Fruit fly (Drosophila melanogaster) ovary, adult (tissue): Measurements from ENCODE around the gene CG31668.

Experiments
- CG17801 ChIP-seq: fragments of 200-800 bp; optimal IDR thresholded peaks from 2 replicates; lab custom pipeline; 2019; ENCODE audit warnings: missing biosample characterization, mild to moderate bottlenecking, missing genetic modification characterization, moderate library complexity; ENCODE audit not compliant: partially characterized antibody

Gene CG31668

dm6 chr2L:2184129-2184528, 21.8 kb downstream of the CG31668 start:
- no peak for TF ChIP-seq CG17801 (GFP tag; lab: Kevin White, UChicago)

dm6 chr2L:2182735-2183340, 23.1 kb downstream of the CG31668 start:
- TF ChIP-seq CG17801 (GFP tag; lab: Kevin White, UChicago) = no peak

DNA sequence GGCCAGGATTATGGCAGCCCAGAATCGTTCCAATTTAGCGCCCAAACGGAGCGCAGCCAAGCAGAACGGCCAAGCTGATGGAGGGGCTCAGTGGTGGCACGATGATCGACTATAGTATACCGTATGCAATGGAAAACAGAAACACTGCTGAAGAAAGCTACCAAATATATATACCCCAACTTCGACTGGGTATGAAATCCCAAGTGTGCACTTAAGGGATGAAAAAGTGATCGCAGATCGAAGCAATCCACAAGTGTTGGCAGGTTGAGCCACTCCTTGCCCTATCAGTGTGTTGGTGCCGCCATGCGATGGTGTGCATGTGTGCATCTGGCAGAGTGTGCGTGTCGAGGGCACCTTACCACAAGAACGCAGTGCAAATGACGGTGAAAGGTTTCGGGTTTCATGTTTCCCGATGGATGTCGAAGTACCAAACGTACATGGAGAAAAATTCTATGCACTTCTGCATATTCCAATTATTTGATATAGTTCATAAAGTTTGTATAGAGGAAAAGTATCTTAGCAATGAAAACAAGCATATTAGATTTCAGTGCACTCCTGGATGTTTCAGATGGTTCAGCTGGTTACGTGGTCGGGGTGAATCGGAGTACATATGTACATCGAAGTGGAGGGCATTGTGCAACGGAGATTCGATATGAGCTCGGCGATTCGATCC, 23.9 kb downstream of the CG31668 start:
- TF ChIP-seq CG17801 (GFP tag; lab: Kevin White, UChicago) = no peak

DNA sequence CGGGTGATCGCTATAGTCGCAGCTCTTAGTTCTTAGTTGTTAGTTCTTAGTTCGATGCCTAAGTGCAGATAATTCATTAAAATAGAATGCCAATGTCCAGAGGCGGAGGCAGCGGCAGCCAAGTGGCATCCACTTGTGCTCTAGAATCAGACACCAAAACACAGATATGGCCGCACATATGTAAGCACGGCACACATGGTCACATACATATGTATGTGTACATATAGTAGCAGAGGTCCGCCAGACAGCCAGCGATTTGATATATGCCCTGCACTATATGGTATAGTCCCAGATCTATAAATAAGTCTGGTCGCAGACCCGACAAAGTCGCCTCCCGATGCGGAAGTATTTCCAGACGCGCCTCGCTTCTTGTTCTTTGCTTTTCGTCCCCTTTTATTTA, 25.3 kb downstream of the CG31668 start:
- TF ChIP-seq CG17801 (GFP tag; lab: Kevin White, UChicago) = no peak

dm6 chr2L:2180120-2180539, 25.8 kb downstream of the CG31668 start:
- no peak for TF ChIP-seq CG17801 (GFP tag; lab: Kevin White, UChicago)

- no peak for TF ChIP-seq CG17801 (GFP tag; lab: Kevin White, UChicago)
Observed at dm6 chr2L:2179366-2179765, 26.6 kb downstream of the CG31668 start.

dm6 chr2L:2178810-2179143, 27.2 kb downstream of the CG31668 start:
- no peak for TF ChIP-seq CG17801 (GFP tag; lab: Kevin White, UChicago)

DNA sequence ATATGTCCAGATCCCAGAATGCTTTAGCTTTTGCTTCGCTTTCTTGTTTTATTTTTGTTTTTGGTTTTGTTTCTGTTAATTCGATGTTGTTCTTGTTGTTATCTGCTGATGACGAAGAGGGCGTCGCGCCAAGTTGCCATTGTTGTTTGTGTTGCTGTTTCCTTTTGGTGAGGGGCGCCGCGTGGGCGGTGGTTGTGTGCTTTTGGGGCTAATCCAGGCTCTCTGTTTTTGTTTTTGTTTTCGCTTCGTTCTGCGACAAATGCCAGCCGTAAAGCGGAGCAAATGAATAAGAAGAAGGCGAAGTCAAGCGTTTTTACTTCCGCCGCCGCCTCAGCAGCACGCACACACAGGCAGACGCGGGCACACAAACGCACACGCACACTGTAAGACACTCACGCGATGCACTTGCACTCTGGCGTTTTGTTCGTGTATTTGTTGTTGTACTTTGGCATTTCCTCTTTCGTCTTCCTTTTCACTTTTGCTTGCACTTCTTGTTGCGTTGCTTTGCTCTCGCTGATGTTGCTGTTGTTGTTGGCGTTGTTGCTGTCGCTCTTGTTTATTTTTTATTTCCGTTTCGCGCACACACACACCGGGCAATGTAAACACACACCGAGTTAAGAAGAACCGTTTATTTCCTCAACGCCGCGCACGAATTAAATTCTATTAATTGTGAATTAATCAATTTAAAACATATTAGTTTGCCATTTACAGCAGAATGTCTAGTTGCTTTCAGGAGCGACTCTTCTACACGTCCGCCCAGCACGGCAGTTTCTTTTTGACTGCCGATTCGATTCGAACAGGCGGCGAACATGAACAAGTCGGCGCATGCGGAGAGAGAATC, 27.8 kb downstream of the CG31668 start, which contains the start of gene aop:
aop (minus strand) TSS at position 786 of the 841 bp plus-strand sequence.
- peak; percentile 55 for TF ChIP-seq CG17801 (GFP tag; lab: Kevin White, UChicago)

DNA sequence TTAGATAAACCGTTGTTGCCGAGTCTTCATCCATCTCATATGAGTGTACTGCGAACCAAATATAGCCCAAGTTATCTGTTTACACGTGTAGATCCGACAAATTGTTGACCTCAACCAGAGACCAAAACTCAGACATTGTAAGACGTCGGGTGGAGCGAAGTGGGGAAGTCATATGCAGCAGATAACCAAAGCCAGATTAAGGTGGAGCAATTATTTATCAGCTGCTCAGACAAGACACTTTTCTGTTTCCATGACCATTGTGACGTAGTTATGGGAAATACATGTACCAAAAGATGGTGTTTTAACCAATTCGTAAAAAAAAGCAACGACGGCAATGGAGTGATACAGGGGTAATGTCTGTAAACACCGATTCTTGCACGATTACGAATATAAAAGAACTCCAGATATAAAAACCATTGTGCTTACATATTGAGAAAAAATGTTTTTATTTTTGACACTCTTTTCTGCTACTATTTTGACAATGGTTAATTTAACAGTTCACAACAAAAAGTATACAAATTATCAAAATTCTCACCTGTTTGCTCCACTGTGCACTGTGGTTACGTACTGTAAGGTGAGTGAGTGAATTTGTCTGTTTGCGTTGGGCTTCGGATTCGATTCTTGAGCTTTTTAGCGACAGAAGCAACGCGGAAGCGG, 28.5 kb downstream of the CG31668 start:
- no peak for TF ChIP-seq CG17801 (GFP tag; lab: Kevin White, UChicago)

DNA sequence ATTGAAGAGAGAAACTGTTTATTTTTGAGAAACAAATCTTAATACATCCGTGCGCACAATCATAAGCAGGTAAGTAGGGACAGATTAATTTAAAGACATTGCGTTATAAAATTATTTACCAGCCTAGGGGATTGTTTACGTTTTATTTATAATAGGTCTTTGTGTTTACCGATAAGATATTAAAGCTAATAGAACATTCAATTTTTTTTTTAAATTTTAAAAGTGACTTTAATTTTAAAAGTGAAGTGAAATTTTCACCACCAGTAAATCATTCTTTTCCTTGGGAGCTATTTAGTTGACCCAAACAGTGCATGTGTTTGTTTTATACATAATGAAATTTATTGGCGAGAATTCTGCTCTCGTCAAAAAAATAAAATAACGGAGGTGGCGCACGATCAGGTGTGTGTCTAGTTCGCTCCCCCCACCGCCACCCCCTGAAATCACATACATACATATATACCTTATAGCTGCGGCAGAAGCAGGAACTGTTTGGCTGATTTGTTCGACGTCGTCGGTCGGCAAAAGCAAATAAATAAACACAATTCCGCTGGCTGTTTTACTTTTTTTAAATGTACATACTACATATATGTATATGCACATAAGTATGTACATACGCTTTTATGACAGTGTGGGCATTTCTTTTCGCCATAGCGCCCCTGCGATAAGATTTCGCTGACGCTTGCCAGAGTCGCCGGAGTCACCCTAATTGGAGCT, 29.9 kb downstream of the CG31668 start:
- peak; percentile 45 for TF ChIP-seq CG17801 (GFP tag; lab: Kevin White, UChicago)

DNA sequence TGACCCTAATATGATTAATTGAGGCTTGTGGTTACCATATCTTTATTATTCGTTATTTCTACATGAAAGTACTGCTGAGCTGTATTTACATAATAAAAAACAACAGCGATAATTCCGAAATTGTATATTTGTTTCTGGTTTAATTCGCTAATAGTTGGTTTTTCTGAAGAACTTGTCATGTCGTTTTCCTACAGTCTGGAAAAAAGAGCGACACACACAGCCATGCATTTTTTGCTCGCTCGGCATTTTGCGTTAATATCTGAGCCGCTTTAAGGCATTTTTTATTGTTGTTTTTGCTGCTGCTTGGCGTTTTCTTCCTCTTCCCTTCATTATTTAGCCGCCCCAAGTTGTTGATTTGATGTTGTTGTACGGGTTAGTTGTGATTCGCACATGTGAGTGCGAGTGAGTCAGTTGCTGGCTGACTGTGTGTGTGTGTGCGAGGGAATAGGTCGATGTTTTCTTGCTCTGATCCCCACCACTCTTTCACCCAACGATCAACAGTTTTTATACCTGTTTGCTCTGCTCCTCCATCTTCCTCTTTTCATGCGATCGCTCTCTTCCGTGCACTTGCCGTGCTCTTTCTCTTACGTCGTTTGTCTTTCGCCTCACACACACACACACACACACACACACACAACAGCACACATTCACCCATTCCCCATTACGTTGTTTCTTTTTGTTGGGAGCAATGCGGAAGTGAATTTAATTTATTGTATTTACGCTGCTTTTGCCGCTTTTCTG, 30.7 kb downstream of the CG31668 start:
- peak; percentile 36 for TF ChIP-seq CG17801 (GFP tag; lab: Kevin White, UChicago)

dm6 chr2L:2173604-2174003, 32.4 kb downstream of the CG31668 start:
- TF ChIP-seq CG17801 (GFP tag; lab: Kevin White, UChicago) = no peak

DNA sequence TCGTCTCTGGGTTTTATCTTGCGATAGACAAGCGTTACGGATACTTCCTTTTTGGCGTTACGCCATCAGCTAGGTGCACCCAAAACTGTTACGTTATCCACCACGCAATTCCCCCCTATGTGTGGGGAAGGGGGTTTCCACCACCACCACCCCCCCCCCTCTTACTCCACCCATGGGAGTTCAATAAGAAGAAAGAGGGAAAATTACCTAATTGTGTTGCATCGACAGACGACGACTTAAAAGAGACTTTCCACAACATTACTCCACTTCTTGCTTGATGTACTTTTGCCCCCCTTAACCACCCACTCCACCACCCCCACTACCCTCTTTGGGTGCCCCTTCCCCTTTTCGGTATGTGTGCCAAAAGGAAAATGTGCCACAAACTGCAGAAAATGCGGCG, 32.8 kb downstream of the CG31668 start:
- TF ChIP-seq CG17801 (GFP tag; lab: Kevin White, UChicago) = no peak
